Fruit fly (Drosophila melanogaster) whole organism: ENCODE results near the gene Zpr1.

Source experiments
- CG8478 ChIP-seq: fragments of >200 bp; optimal IDR thresholded peaks from 2 replicates; lab custom pipeline; 2018; ENCODE audit warnings: inconsistent platforms
- Dll ChIP-seq: fragments of >200 bp; optimal IDR thresholded peaks from 2 replicates; lab custom pipeline; 2017
- EcR ChIP-seq, 2 experiments: fragments of >200 bp; optimal IDR thresholded peaks; 2 replicates each; lab custom pipeline; 2017; ENCODE audit warnings: missing biosample characterization in 2 of 2, missing genetic modification characterization in 2 of 2, missing genetic modification reagents in 2 of 2
- pan ChIP-seq: fragments of >200 bp; optimal IDR thresholded peaks from 2 replicates; lab custom pipeline; 2017
- psq ChIP-seq: fragments of >200 bp; optimal IDR thresholded peaks from 2 replicates; lab custom pipeline; 2017
- usp ChIP-seq: fragments of >200 bp; optimal IDR thresholded peaks from 2 replicates; lab custom pipeline; 2017; ENCODE audit warnings: missing biosample characterization, missing genetic modification characterization, mixed read lengths

Gene Zpr1

DNA sequence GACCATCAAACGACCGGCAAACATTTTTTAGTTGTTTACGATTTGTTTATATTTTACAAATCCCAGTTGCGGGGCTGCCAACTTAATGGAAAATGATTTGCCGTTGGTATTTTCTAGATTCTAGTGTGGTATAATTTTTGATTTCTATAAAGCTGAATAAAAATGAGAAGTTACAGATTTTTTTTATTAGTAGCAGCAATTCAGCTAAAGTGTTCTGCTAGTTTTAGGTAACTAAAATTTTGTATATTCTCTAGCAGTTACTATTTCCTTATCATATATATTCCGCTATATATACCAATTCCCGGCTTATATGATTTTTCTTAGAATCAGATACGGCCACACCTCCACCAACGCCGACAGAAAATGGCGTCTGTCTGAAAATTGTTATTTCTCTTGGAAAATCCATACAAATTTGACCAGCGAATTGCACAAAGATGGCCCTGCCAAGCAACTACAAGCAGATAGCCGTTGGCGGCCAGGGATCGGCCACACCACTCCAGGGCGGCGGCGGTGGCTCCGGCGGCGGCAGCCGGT is 12.8 kb downstream of the Zpr1 start, which contains the start of the genes fh and Bap111:
fh (minus strand) TSS at position 83 of the 534 bp plus-strand sequence.
Bap111 (plus strand) TSS at position 321 of the 534 bp plus-strand sequence.
- TF ChIP-seq Dll (lab: Kevin White, UChicago) (no peak), CG8478 (lab: Kevin White, UChicago) (no peak), usp (GFP tag; lab: Kevin White, UChicago) (no peak), EcR (GFP tag; optimal IDR thresholded peaks at IDR 0.05; lab: Kevin White, UChicago) (no peak), pan (lab: Kevin White, UChicago) (no peak), psq (lab: Kevin White, UChicago) (no peak)

DNA sequence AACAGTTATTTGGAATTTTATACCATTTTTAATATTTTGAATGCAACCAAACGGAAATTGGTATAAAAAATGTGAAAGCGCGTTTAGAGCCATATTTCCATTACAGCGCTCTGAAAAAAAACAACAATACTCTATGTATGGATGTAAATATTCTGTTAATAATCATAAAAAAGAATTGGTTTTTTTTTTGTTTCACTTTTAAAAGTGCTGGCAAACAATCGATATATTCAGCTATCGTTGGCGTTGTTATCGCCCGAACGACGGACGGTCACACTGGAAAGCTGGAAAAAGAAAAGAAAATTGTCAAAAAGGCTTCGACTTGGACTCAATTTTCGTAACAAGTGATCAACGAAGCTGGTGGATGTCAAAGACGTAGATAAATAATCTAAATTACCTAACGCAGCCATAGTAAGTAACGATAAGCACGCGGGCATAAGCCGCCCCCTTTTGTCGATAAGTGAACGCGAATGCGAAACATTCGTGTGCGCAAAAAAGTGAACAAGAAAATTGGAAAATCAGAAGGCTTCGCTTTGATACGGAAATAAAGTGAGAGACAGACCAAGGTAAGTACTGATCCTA is 19.6 kb downstream of the Zpr1 start, which contains the start of gene CG7065:
CG7065 (plus strand) TSS at position 270 of the 579 bp plus-strand sequence.
- TF ChIP-seq pan (lab: Kevin White, UChicago) = no peak
- no peak for TF ChIP-seq EcR (GFP tag; optimal IDR thresholded peaks at IDR 0.05; lab: Kevin White, UChicago)
- no peak for TF ChIP-seq Dll (lab: Kevin White, UChicago)
- TF ChIP-seq psq (lab: Kevin White, UChicago) = no peak
- no peak for TF ChIP-seq CG8478 (lab: Kevin White, UChicago)
- TF ChIP-seq usp (GFP tag; lab: Kevin White, UChicago) = no peak

dm6 chrX:9141219-9141618 is 20.7 kb downstream of the Zpr1 start:
- TF ChIP-seq CG8478 (lab: Kevin White, UChicago) = no peak
- no peak for TF ChIP-seq EcR (GFP tag; optimal IDR thresholded peaks at IDR 0.05; lab: Kevin White, UChicago)
- no peak for TF ChIP-seq pan (lab: Kevin White, UChicago)
- no peak for TF ChIP-seq psq (lab: Kevin White, UChicago)
- no peak for TF ChIP-seq usp (GFP tag; lab: Kevin White, UChicago)
- no peak for TF ChIP-seq Dll (lab: Kevin White, UChicago)

DNA sequence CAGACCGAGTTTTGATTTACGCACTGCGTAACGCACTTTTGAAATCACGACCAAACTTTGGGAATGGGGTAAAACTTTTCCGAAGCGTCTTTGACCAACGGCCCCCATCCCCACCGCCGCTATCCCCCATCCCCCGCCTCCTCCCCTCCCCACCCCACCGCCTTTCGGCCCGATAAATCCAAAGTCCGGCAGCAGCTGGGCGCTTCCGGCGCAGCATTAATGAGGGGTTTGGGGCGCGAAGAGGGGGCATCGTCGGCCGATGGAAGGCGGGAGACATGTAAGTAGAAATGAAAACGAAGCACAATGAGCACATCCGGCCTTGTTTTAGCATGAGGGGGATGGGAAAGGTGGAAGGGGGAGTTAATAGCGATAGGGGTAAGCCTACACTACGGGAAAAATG is 22.8 kb downstream of the Zpr1 start:
- TF ChIP-seq EcR (GFP tag; optimal IDR thresholded peaks at IDR 0.05; lab: Kevin White, UChicago) (no peak), Dll (lab: Kevin White, UChicago) (no peak), pan (lab: Kevin White, UChicago) (no peak), CG8478 (lab: Kevin White, UChicago) (no peak), usp (GFP tag; lab: Kevin White, UChicago) (no peak), psq (lab: Kevin White, UChicago) (no peak)

DNA sequence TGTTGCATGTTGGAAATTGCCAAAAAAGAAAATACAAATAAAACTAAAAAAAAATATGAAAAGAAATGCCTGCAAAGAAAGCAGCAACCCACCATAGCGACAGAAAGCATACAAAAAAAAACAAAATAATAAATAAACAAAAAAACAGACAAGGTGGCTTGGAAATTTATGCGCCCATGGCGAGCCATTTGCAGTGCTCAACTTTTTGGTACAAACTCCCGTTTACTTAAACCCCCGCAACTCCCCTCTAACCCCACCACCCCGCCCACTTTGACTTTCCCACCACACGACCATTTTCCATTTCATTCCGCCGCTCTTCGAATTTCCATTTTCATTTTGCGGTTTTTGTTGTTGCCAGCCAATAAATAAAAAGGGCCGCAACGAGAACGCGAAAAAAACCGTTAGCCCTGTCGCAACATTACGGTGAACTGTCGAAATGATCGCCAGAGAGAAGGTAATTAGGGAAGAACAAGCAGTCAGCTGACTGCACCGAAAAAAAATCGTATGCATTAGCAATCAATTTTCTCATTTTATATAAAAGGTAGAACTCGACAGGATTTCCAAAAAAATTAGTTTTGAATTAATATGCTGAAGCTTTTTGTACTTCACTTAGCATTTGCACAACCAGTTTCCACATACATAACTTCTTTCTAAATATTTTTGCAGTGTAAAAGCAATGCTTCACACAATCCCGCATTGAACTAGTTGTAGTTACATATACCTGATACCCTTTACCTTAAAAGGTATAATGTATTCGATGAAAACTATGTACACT is 24.9 kb downstream of the Zpr1 start:
- TF ChIP-seq psq (lab: Kevin White, UChicago) (no peak), EcR (GFP tag; optimal IDR thresholded peaks at IDR 0.05; lab: Kevin White, UChicago) (no peak), CG8478 (lab: Kevin White, UChicago) (no peak), pan (lab: Kevin White, UChicago) (no peak), Dll (lab: Kevin White, UChicago) (no peak), usp (GFP tag; lab: Kevin White, UChicago) (no peak)

- no peak for TF ChIP-seq Dll (lab: Kevin White, UChicago)
- no peak for TF ChIP-seq CG8478 (lab: Kevin White, UChicago)
- no peak for TF ChIP-seq usp (GFP tag; lab: Kevin White, UChicago)
- TF ChIP-seq pan (lab: Kevin White, UChicago) = no peak
- no peak for TF ChIP-seq psq (lab: Kevin White, UChicago)
- no peak for TF ChIP-seq EcR (GFP tag; optimal IDR thresholded peaks at IDR 0.05; lab: Kevin White, UChicago)
These were observed 26.9 kb downstream of the Zpr1 start, which contains the start of gene fend for dm6 chrX:9134922-9135453. TSS of gene fend (minus strand) at chrX:9135099.

DNA sequence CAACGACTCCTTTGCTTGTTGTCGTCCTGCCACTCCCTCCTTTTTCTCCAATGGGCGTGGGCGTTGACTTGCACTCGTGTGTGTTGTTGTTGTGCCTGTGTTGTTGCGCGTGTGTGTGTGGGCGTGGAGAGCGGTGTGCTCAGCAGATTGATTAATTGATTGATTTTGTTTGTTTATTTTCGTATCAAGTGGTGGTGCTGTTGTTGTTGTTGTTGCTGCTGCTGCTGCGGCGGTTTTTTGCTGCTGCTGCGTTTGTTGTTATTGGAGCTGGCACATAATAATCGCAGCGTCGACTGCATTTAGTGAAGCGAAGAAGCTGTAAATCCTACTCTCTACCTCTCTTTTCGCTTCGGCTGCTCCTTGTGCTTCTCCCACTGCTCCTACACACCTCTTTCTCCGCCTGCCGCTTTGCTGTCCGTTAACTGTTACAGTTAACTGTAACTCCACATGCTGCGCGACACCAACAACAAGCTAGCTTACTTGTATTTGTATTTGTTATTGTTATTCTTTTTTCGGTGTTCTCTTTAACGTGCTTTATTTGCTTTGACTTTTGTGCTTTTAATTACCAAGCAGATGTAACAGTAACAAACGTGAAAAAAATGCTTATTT is 27.5 kb downstream of the Zpr1 start:
- TF ChIP-seq CG8478 (lab: Kevin White, UChicago) = no peak
- TF ChIP-seq EcR (GFP tag; optimal IDR thresholded peaks at IDR 0.05; lab: Kevin White, UChicago) = no peak
- TF ChIP-seq Dll (lab: Kevin White, UChicago) = no peak
- no peak for TF ChIP-seq pan (lab: Kevin White, UChicago)
- no peak for TF ChIP-seq usp (GFP tag; lab: Kevin White, UChicago)
- TF ChIP-seq psq (lab: Kevin White, UChicago) = no peak

- TF ChIP-seq pan (lab: Kevin White, UChicago) = no peak
- TF ChIP-seq Dll (lab: Kevin White, UChicago) = no peak
- no peak for TF ChIP-seq psq (lab: Kevin White, UChicago)
- no peak for TF ChIP-seq EcR (GFP tag; optimal IDR thresholded peaks at IDR 0.05; lab: Kevin White, UChicago)
- no peak for TF ChIP-seq usp (GFP tag; lab: Kevin White, UChicago)
- TF ChIP-seq CG8478 (lab: Kevin White, UChicago) = no peak
These were observed 28.2 kb downstream of the Zpr1 start for dm6 chrX:9133577-9134240.

DNA sequence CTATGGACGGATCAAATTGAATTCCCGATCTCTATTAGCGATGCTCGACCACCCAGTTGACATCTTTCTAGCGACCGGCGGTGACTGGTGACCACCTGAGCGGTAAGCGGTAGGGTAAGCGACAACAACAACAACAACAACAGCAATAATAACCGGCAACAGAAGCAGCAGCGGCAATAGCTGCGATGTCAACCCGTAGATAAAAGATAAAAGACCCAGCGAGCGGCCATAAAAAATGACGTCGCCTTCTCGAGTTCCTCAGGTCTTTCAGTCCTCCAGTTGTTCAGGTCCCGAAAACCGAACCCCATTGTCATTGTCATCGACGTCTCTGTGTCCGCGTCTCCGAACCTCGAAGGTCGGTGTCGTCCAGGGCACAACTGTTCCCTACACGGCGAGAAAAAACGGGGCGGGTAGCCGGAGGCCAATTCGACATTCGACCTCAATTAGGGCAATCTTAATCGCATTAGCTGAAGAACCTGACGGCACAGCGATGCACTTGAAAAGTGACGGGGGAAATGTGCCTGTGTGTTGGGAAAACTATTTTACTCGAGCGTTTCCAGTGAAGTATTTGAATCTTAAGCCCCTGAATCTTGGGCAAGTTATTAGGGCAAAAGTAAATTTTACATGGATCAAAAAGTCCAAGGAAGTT is 29.2 kb downstream of the Zpr1 start:
- TF ChIP-seq pan (lab: Kevin White, UChicago) = no peak
- no peak for TF ChIP-seq CG8478 (lab: Kevin White, UChicago)
- TF ChIP-seq Dll (lab: Kevin White, UChicago) = no peak
- no peak for TF ChIP-seq usp (GFP tag; lab: Kevin White, UChicago)
- no peak for TF ChIP-seq EcR (GFP tag; optimal IDR thresholded peaks at IDR 0.05; lab: Kevin White, UChicago)
- no peak for TF ChIP-seq psq (lab: Kevin White, UChicago)
